Worm (Caenorhabditis elegans): ENCODE data around the gene acd-3.
A peak's percentile ranks its signal among the peaks of the same experiment; 100 is the strongest.

acd-3 gene

DNA sequence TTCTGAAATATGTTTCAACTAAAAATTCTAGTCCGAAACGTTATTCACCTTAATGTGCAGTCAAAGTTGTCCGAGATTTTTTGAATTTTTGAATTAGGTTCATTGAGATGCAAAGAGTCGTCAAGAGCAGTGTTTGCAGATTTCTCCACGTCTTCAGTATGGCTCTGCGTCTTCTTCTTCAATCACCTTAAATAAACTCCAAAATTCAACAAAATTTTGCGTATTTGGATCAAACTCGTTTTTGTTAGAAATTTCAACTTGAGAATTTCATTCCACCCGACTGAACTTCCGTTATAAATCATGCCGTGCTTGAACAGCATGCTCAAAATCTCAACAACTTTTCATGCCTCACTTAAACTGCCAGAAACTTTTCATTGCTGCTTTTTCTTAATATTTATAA is 37.0 kb upstream of the acd-3 start, which contains the start of gene T04C10.3:
T04C10.3 (plus strand) TSS at position 301 of the 400 bp plus-strand sequence.
- no peak for TF ChIP-seq aly-1 (tag; optimal IDR thresholded peaks at IDR 0.05)
- no peak for TF ChIP-seq ama-1 (optimal IDR thresholded peaks at IDR 0.05)
- no peak for TF ChIP-seq ets-7 (tag; optimal IDR thresholded peaks at IDR 0.05)
- TF ChIP-seq B0310.2 (tag; optimal IDR thresholded peaks at IDR 0.05) = no peak
- no peak for TF ChIP-seq tra-4 (tag; optimal IDR thresholded peaks at IDR 0.05)
- TF ChIP-seq flt-1 (GFP tag; IDR thresholded peaks at IDR 0.05) = no peak
- TF ChIP-seq hmbx-1 (tag; optimal IDR thresholded peaks at IDR 0.05) = no peak
- TF ChIP-seq hnd-1 (tag; optimal IDR thresholded peaks at IDR 0.05) = no peak
- no peak for TF ChIP-seq pes-1 (GFP tag; IDR thresholded peaks at IDR 0.05)
- TF ChIP-seq ceh-13 (GFP tag; optimal IDR thresholded peaks at IDR 0.05) = no peak

DNA sequence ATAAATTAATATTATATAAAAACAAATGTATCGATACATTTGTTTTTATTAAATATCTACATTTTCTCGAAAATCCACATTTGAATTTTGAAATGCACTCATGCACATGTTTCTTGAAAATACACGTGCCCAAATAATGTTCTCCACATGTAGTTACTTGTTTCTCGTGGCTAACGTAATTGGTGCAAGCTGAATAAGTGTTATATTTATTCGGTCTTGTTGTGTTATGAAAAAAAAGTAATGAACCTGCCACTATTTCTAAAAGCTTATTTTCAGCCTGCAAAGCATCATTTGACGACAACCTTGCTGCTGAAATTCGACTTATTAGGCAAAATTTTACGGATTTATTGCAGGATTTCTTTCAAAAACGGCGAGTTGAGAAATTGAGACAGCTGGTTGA is 35.7 kb upstream of the acd-3 start:
- TF ChIP-seq ceh-36 (tag; optimal IDR thresholded peaks at IDR 0.05) (no peak), F13C5.2 (tag; optimal IDR thresholded peaks at IDR 0.05) (peak; percentile 37)

DNA sequence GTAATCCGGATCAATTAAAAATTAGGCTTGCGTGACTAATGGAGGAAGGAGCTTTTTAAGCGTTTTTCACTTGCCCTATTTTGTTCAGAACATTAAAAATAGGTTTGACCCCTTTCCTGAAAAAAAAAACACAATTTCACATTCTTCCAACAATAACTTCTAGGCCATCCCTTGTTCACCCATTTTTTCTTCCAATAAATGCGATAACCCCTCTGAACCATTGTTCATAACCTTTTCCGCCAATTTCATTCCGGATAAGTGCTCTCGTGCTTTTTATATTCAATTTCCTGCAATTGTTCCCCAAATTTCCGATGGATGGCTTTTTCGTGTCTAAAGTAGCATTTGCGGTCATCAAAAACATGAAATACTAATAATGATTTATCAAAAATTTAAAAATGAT is 33.7 kb upstream of the acd-3 start:
- TF ChIP-seq ama-1 (optimal IDR thresholded peaks at IDR 0.05) (no peak), ceh-13 (GFP tag; optimal IDR thresholded peaks at IDR 0.05) (no peak), flt-1 (GFP tag; IDR thresholded peaks at IDR 0.05) (no peak), hnd-1 (tag; optimal IDR thresholded peaks at IDR 0.05) (no peak), B0310.2 (tag; optimal IDR thresholded peaks at IDR 0.05) (no peak), hmg-4 (GFP tag; optimal IDR thresholded peaks at IDR 0.05) (no peak), hmbx-1 (tag; optimal IDR thresholded peaks at IDR 0.05) (no peak), F13C5.2 (tag; optimal IDR thresholded peaks at IDR 0.05) (no peak), tra-4 (tag; optimal IDR thresholded peaks at IDR 0.05) (no peak), pes-1 (GFP tag; IDR thresholded peaks at IDR 0.05) (no peak), aly-1 (tag; optimal IDR thresholded peaks at IDR 0.05) (no peak), scrt-1 (GFP tag; IDR thresholded peaks at IDR 0.05) (no peak), tbx-11 (GFP tag; IDR thresholded peaks at IDR 0.05) (no peak), tbx-37 (GFP tag; conservative IDR thresholded peaks at IDR 0.05) (no peak)

DNA sequence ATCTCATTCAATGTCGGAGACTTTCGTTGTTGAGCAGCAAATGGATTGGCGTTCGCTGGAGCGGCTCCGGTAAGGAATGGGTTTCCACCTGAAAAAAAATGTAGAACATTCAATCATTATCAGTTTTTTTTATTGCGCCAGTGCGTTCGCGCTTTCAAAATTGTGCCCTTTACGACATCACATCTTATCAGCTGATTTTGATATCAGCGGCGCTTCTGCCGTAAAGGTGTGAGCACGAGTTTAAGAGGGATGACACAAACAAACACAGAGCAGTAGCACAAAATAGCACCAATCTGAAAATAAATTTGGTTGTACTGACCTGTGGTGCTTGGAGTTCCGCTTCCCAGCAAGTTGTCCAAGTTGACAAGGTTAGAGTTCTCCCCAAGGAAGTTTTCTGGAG is 32.4 kb upstream of the acd-3 start:
- TF ChIP-seq hmg-4 (GFP tag; optimal IDR thresholded peaks at IDR 0.05) (no peak), hmbx-1 (tag; optimal IDR thresholded peaks at IDR 0.05) (no peak), hnd-1 (tag; optimal IDR thresholded peaks at IDR 0.05) (no peak), tra-4 (tag; optimal IDR thresholded peaks at IDR 0.05) (no peak), tbx-11 (GFP tag; IDR thresholded peaks at IDR 0.05) (no peak), sea-1 (GFP tag; conservative IDR thresholded peaks at IDR 0.05) (no peak), flt-1 (GFP tag; IDR thresholded peaks at IDR 0.05) (no peak), scrt-1 (GFP tag; IDR thresholded peaks at IDR 0.05) (no peak), ceh-36 (tag; optimal IDR thresholded peaks at IDR 0.05) (no peak), ceh-13 (GFP tag; optimal IDR thresholded peaks at IDR 0.05) (no peak), ama-1 (optimal IDR thresholded peaks at IDR 0.05) (no peak), tbx-37 (GFP tag; conservative IDR thresholded peaks at IDR 0.05) (no peak), aly-1 (tag; optimal IDR thresholded peaks at IDR 0.05) (no peak), B0310.2 (tag; optimal IDR thresholded peaks at IDR 0.05) (no peak), pes-1 (GFP tag; IDR thresholded peaks at IDR 0.05) (no peak), F13C5.2 (tag; optimal IDR thresholded peaks at IDR 0.05) (no peak), ets-7 (tag; optimal IDR thresholded peaks at IDR 0.05) (no peak)

- peak; percentile 42 for TF ChIP-seq aly-1 (tag; optimal IDR thresholded peaks at IDR 0.05)
- 0 out of 2 replicates have a peak, but pooled peaks have one; percentile 24 for TF ChIP-seq flt-1 (GFP tag; IDR thresholded peaks at IDR 0.05)
- no peak for TF ChIP-seq hmbx-1 (tag; optimal IDR thresholded peaks at IDR 0.05)
- TF ChIP-seq pes-1 (GFP tag; IDR thresholded peaks at IDR 0.05) = peak; percentile 39
- no peak for TF ChIP-seq hnd-1 (tag; optimal IDR thresholded peaks at IDR 0.05)
- 0 out of 2 replicates have a peak, but pooled peaks have one; percentile 57 for TF ChIP-seq sea-1 (GFP tag; conservative IDR thresholded peaks at IDR 0.05)
- TF ChIP-seq scrt-1 (GFP tag; IDR thresholded peaks at IDR 0.05) = no peak
- peak; percentile 41 for TF ChIP-seq ceh-13 (GFP tag; optimal IDR thresholded peaks at IDR 0.05)
- peak; percentile 78 for TF ChIP-seq F13C5.2 (tag; optimal IDR thresholded peaks at IDR 0.05)
- 0 out of 2 replicates have a peak, but pooled peaks have one; percentile 16 for TF ChIP-seq tbx-37 (GFP tag; conservative IDR thresholded peaks at IDR 0.05)
- TF ChIP-seq hmg-4 (GFP tag; optimal IDR thresholded peaks at IDR 0.05) = peak; percentile 87
- TF ChIP-seq ceh-36 (tag; optimal IDR thresholded peaks at IDR 0.05) = peak; percentile 18
- TF ChIP-seq tbx-11 (GFP tag; IDR thresholded peaks at IDR 0.05) = no peak
- TF ChIP-seq ets-7 (tag; optimal IDR thresholded peaks at IDR 0.05) = peak; percentile 59
- no peak for TF ChIP-seq tra-4 (tag; optimal IDR thresholded peaks at IDR 0.05)
- TF ChIP-seq ama-1 (optimal IDR thresholded peaks at IDR 0.05) = no peak
- TF ChIP-seq B0310.2 (tag; optimal IDR thresholded peaks at IDR 0.05) = peak; percentile 46
Observed at ce11 chrX:14818464-14819259, 30.4 kb upstream of the acd-3 start, which contains the start of gene epn-1. Gene epn-1, minus strand, starts transcription at chrX:14818514.

DNA sequence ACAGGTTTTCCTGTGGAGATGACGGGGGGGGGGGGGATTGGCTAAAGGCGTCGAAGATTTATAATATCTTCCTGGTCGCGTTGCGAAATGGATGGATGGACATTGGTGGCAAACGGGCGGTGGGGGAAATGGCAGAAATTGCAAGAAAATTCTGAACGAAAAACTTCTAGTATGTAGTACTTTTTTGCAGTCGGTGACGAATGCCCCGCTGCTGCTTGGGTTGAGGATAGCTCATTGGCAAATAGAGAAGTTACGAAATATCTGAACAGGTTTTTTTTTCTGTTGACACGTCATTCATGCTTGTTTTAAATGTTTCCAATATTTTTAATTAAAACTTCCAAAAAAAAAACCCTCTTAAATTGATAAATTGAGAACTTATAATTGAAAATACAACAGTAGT is 29.6 kb upstream of the acd-3 start:
- TF ChIP-seq ets-7 (tag; optimal IDR thresholded peaks at IDR 0.05) = no peak
- no peak for TF ChIP-seq tbx-11 (GFP tag; IDR thresholded peaks at IDR 0.05)
- no peak for TF ChIP-seq pes-1 (GFP tag; IDR thresholded peaks at IDR 0.05)
- TF ChIP-seq ama-1 (optimal IDR thresholded peaks at IDR 0.05) = no peak
- no peak for TF ChIP-seq hnd-1 (tag; optimal IDR thresholded peaks at IDR 0.05)
- TF ChIP-seq tra-4 (tag; optimal IDR thresholded peaks at IDR 0.05) = no peak
- no peak for TF ChIP-seq hmg-4 (GFP tag; optimal IDR thresholded peaks at IDR 0.05)
- no peak for TF ChIP-seq B0310.2 (tag; optimal IDR thresholded peaks at IDR 0.05)
- no peak for TF ChIP-seq tbx-37 (GFP tag; conservative IDR thresholded peaks at IDR 0.05)
- no peak for TF ChIP-seq aly-1 (tag; optimal IDR thresholded peaks at IDR 0.05)
- no peak for TF ChIP-seq flt-1 (GFP tag; IDR thresholded peaks at IDR 0.05)
- no peak for TF ChIP-seq scrt-1 (GFP tag; IDR thresholded peaks at IDR 0.05)
- TF ChIP-seq sea-1 (GFP tag; conservative IDR thresholded peaks at IDR 0.05) = no peak
- TF ChIP-seq F13C5.2 (tag; optimal IDR thresholded peaks at IDR 0.05) = no peak
- TF ChIP-seq hmbx-1 (tag; optimal IDR thresholded peaks at IDR 0.05) = no peak
- no peak for TF ChIP-seq ceh-36 (tag; optimal IDR thresholded peaks at IDR 0.05)
- no peak for TF ChIP-seq ceh-13 (GFP tag; optimal IDR thresholded peaks at IDR 0.05)

All from whole organism, early embryonic.